Fruit fly (Drosophila melanogaster): ENCODE data around the gene unc80.

The unc80 gene

DNA sequence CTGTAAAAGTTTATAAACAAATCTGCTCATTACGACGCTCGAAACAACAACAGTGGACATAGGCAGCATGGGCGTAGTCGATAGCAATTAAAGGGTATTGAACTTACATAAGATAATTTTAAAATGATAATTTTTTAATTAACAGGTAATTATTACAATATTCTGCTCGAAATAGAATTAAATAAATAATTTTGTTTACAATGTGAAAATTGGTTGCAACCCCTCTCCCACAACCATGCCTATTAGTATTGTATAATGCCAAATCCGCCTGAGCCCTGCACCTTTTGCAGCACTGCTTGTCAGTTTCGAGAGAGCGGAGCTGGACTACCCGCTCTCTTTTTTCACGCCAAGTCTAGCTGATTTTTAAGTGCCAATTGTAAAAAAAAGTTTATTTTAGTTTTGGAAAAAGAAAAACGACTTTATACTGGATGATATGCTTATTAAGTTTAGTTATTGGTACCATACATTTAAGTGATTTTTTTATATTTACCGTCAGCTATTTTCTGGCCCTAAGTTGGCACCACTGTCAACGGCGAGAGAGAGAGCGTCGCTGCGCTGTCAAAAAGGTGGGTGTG is 26.1 kb upstream of the unc80 start, which contains the start of the genes CG5611 and Mtl (continued):
- TF ChIP-seq CG12942 (GFP tag; optimal IDR thresholded peaks at IDR 0.05) (peak; percentile 100), abd-A (tag; optimal IDR thresholded peaks at IDR 0.05) (peak; percentile 97), p53 (GFP tag; optimal IDR thresholded peaks at IDR 0.05) (peak; percentile 86), Side (GFP tag; optimal IDR thresholded peaks at IDR 0.05) (peak; percentile 94), MBD-R2 (GFP tag; IDR thresholded peaks at IDR 0.05) (peak; percentile 100), ems (GFP tag; optimal IDR thresholded peaks at IDR 0.05) (peak; percentile 98), CG12155 (GFP tag; optimal IDR thresholded peaks at IDR 0.05) (peak; percentile 99), ken (GFP tag; IDR thresholded peaks at IDR 0.05) (peak; percentile 100), sug (tag; optimal IDR thresholded peaks at IDR 0.05) (peak; percentile 99), luna (GFP tag; optimal IDR thresholded peaks at IDR 0.05) (peak; percentile 93), CG9876 (GFP tag; optimal IDR thresholded peaks at IDR 0.05) (peak; percentile 96), stwl (tag; optimal IDR thresholded peaks at IDR 0.05) (peak; percentile 96), CG11560 (tag; IDR thresholded peaks at IDR 0.05) (peak; percentile 96), CG17186 (GFP tag; optimal IDR thresholded peaks at IDR 0.05) (peak; percentile 95), CG12071 (GFP tag; optimal IDR thresholded peaks at IDR 0.05) (peak; percentile 99), slbo (GFP tag; IDR thresholded peaks at IDR 0.05) (peak; percentile 100), ci (GFP tag; IDR thresholded peaks at IDR 0.05) (peak; percentile 100), D (optimal IDR thresholded peaks at IDR 0.05) (no peak), D (GFP tag; optimal IDR thresholded peaks at IDR 0.05) (peak; percentile 99), CG1233 (GFP tag; optimal IDR thresholded peaks at IDR 0.05) (peak; percentile 99), CG18764 (GFP tag; optimal IDR thresholded peaks at IDR 0.05) (peak; percentile 99), Fer2 (tag; optimal IDR thresholded peaks at IDR 0.05) (peak; percentile 100), CG1529 (GFP tag; optimal IDR thresholded peaks at IDR 0.05) (peak; percentile 99), GATAe (GFP tag; conservative IDR thresholded peaks at IDR 0.05) (peak; percentile 99), E2f2 (GFP tag; IDR thresholded peaks at IDR 0.05) (peak; percentile 93), Antp (GFP tag; optimal IDR thresholded peaks at IDR 0.05) (peak; percentile 94), CG7271 (tag; optimal IDR thresholded peaks at IDR 0.05) (peak; percentile 100), Lpt (GFP tag; optimal IDR thresholded peaks at IDR 0.05) (no peak), Blimp-1 (GFP tag; optimal IDR thresholded peaks at IDR 0.05) (peak; percentile 99), tin (GFP tag; optimal IDR thresholded peaks at IDR 0.05) (peak; percentile 100), B-H1 (GFP tag; IDR thresholded peaks at IDR 0.05) (peak; percentile 100), sens (GFP tag) (peak; percentile 100), CG10543 (GFP tag; optimal IDR thresholded peaks at IDR 0.05) (peak; percentile 99), CG7987 (GFP tag; optimal IDR thresholded peaks at IDR 0.05) (peak; percentile 98), dpn (GFP tag; optimal IDR thresholded peaks at IDR 0.05) (peak; percentile 99 to 100), CG10147 (GFP tag; optimal IDR thresholded peaks at IDR 0.05) (peak; percentile 99), fru (optimal IDR thresholded peaks at IDR 0.05) (no peak), CG6654 (GFP tag; optimal IDR thresholded peaks at IDR 0.05) (peak; percentile 94), Neu2 (GFP tag; optimal IDR thresholded peaks at IDR 0.05; ENCODE audit: borderline replicate concordance) (peak; percentile 71), CG6689 (GFP tag; IDR thresholded peaks at IDR 0.05) (peak; percentile 100), fd96Cb (tag; optimal IDR thresholded peaks at IDR 0.05) (peak; percentile 100), Tbp (GFP tag; optimal IDR thresholded peaks at IDR 0.05) (peak; percentile 77), CG11247 (GFP tag; IDR thresholded peaks at IDR 0.05) (peak; percentile 100), ro (GFP tag; IDR thresholded peaks at IDR 0.05) (peak; percentile 99), CG12299 (tag; optimal IDR thresholded peaks at IDR 0.05) (peak; percentile 99), CG12104 (GFP tag; optimal IDR thresholded peaks at IDR 0.05) (peak; percentile 99), Ets97D (GFP tag; optimal IDR thresholded peaks at IDR 0.05) (peak; percentile 95), nom (GFP tag; optimal IDR thresholded peaks at IDR 0.05) (peak; percentile 97), mam (GFP tag; optimal IDR thresholded peaks at IDR 0.05) (peak; percentile 99), CG11456 (GFP tag; IDR thresholded peaks at IDR 0.05) (peak; percentile 100), ase (GFP tag; IDR thresholded peaks at IDR 0.05) (peak; percentile 100), CG2678 (tag; optimal IDR thresholded peaks at IDR 0.05) (peak; percentile 100)

Data from whole organism, embryonic.